Worm (Caenorhabditis elegans) whole organism, mixed stage, embryonic: ENCODE results near the gene mthf-1.

Experiments
- elt-1 ChIP-seq: sonication (generic microtip); optimal IDR thresholded peaks from 2 replicates; lab custom pipeline; 2017; ENCODE audit warnings: missing genetic modification characterization, mild to moderate bottlenecking, missing compliant biosample characterization, antibody characterized with exemption, moderate library complexity, borderline replicate concordance; ENCODE audit not compliant: insufficient read depth
- nhr-2 ChIP-seq: fragments of 150-350 bp; optimal IDR thresholded peaks from 2 replicates; lab custom pipeline; 2014; ENCODE audit warnings: missing biosample characterization, missing genetic modification characterization

ce11 chrII:7801899-7802298 is 24.3 kb upstream of the mthf-1 start:
- no peak for TF ChIP-seq nhr-2 (tag; lab: Kevin White, UChicago)
- peak; percentile 97 for TF ChIP-seq elt-1 (tag; lab: Kevin White, UChicago)
